Fruit fly (Drosophila melanogaster): ENCODE results near the gene RhoL.
A peak's percentile ranks its signal among the peaks of the same experiment; 100 is the strongest.

The RhoL gene

dm6 chr3R:9510070-9510518 lies 7.7 kb upstream of the RhoL start, which contains the start of gene rump (continued):
- TF ChIP-seq CG17359 (tag; optimal IDR thresholded peaks at IDR 0.05) (no peak), ap (GFP tag; IDR thresholded peaks at IDR 0.05) (no peak), ro (GFP tag; IDR thresholded peaks at IDR 0.05) (no peak), Myb (GFP tag; optimal IDR thresholded peaks at IDR 0.05) (peak; percentile 23), CG3995 (GFP tag; optimal IDR thresholded peaks at IDR 0.05) (peak; percentile 94), trem (tag; optimal IDR thresholded peaks at IDR 0.05) (peak; percentile 77), Xrp1 (GFP tag; IDR thresholded peaks at IDR 0.05) (no peak), HLH54F (GFP tag; optimal IDR thresholded peaks at IDR 0.05) (no peak), NC2β (GFP tag; optimal IDR thresholded peaks at IDR 0.05) (peak; percentile 25), Meics (GFP tag; optimal IDR thresholded peaks at IDR 0.05) (no peak), CG31388 (GFP tag; optimal IDR thresholded peaks at IDR 0.05) (no peak), onecut (GFP tag; IDR thresholded peaks at IDR 0.05) (peak; percentile 51; the same call in 1 of the 2 replicates), row (GFP tag; IDR thresholded peaks at IDR 0.05) (no peak), lov (optimal IDR thresholded peaks at IDR 0.05) (no peak), lov (GFP tag; IDR thresholded peaks at IDR 0.05) (no peak), tna (GFP tag; IDR thresholded peaks at IDR 0.05; ENCODE audit: partially characterized antibody) (no peak), Dp (GFP tag; optimal IDR thresholded peaks at IDR 0.05) (peak; percentile 99), CG15479 (GFP tag; optimal IDR thresholded peaks at IDR 0.05) (peak; percentile 2), CG9876 (GFP tag; optimal IDR thresholded peaks at IDR 0.05) (no peak), CG17361 (GFP tag; IDR thresholded peaks at IDR 0.05) (no peak), CG9437 (GFP tag; optimal IDR thresholded peaks at IDR 0.05) (no peak), Hsf (GFP tag; optimal IDR thresholded peaks at IDR 0.05) (no peak), CHES-1-like (GFP tag; optimal IDR thresholded peaks at IDR 0.05) (peak; percentile 49), hb (GFP tag; IDR thresholded peaks at IDR 0.05; ENCODE audit: partially characterized antibody) (no peak), nom (GFP tag; optimal IDR thresholded peaks at IDR 0.05) (peak; percentile 19), mam (GFP tag; optimal IDR thresholded peaks at IDR 0.05) (no peak), Dek (tag; optimal IDR thresholded peaks at IDR 0.05) (no peak), CG1792 (GFP tag; optimal IDR thresholded peaks at IDR 0.05) (no peak), CG14860 (GFP tag; IDR thresholded peaks at IDR 0.05; ENCODE audit: partially characterized antibody) (no peak), CG7786 (GFP tag; optimal IDR thresholded peaks at IDR 0.05) (peak; percentile 32), CG15601 (tag; optimal IDR thresholded peaks at IDR 0.05) (peak; percentile 34), Med (GFP tag) (peak; percentile 92), CG17186 (GFP tag; optimal IDR thresholded peaks at IDR 0.05) (peak; percentile 71), pzg (GFP tag; optimal IDR thresholded peaks at IDR 0.05) (peak; percentile 95), HmgD (GFP tag; optimal IDR thresholded peaks at IDR 0.05) (peak; percentile 85), CG8924 (tag; optimal IDR thresholded peaks at IDR 0.05) (peak; percentile 17), gfzf (GFP tag; optimal IDR thresholded peaks at IDR 0.05) (peak; percentile 49), Hmr (GFP tag; optimal IDR thresholded peaks at IDR 0.05) (no peak), kah (GFP tag; optimal IDR thresholded peaks at IDR 0.05) (no peak), Ets97D (GFP tag; optimal IDR thresholded peaks at IDR 0.05) (peak; percentile 78), HmgZ (tag; optimal IDR thresholded peaks at IDR 0.05) (peak; percentile 74), CG15269 (tag; optimal IDR thresholded peaks at IDR 0.05) (no peak), BEAF-32 (GFP tag; optimal IDR thresholded peaks at IDR 0.05) (peak; percentile 98), B-H2 (GFP tag; optimal IDR thresholded peaks at IDR 0.05) (peak; percentile 26), odd (GFP tag; optimal IDR thresholded peaks at IDR 0.05) (no peak), CG9797 (GFP tag; optimal IDR thresholded peaks at IDR 0.05) (peak; percentile 63), CG12659 (GFP tag; optimal IDR thresholded peaks at IDR 0.05) (peak; percentile 80), pros (GFP tag; optimal IDR thresholded peaks at IDR 0.05) (no peak), hbn (GFP tag; IDR thresholded peaks at IDR 0.05; ENCODE audit: partially characterized antibody) (no peak), hth (optimal IDR thresholded peaks at IDR 0.05) (no peak), cas (GFP tag; IDR thresholded peaks at IDR 0.05) (no peak)
